Worm (Caenorhabditis elegans) whole organism, L3 larva: ENCODE data around the gene T05B4.13.

Experiments
- fkh-10 ChIP-seq: sonication (generic microtip); optimal IDR thresholded peaks from 2 replicates; lab custom pipeline; 2017; ENCODE audit warnings: missing biosample characterization, missing genetic modification reagents, missing genetic modification characterization
- fos-1 ChIP-seq: fragments of 150-350 bp; optimal IDR thresholded peaks from 2 replicates; lab custom pipeline; 2014; ENCODE audit warnings: missing biosample characterization, missing genetic modification characterization
- lin-15B ChIP-seq: fragments of 150-350 bp; optimal IDR thresholded peaks from 2 replicates; lab custom pipeline; 2014; ENCODE audit warnings: missing biosample characterization, missing genetic modification characterization
- mdl-1 ChIP-seq: fragments of 150-350 bp; optimal IDR thresholded peaks from 2 replicates; lab custom pipeline; 2014; ENCODE audit warnings: missing biosample characterization, missing genetic modification characterization
- nfya-1 ChIP-seq: sonication (generic microtip); optimal IDR thresholded peaks from 2 replicates; lab custom pipeline; 2017; ENCODE audit warnings: missing genetic modification characterization, mild to moderate bottlenecking, missing compliant biosample characterization, antibody characterized with exemption, moderate library complexity; ENCODE audit not compliant: insufficient read depth
- unc-39 ChIP-seq: sonication (generic microtip); optimal IDR thresholded peaks from 4 replicates; lab custom pipeline; 2017; ENCODE audit warnings: missing biosample characterization, missing genetic modification characterization
- unc-62 ChIP-seq: fragments of 150-350 bp; sonication (generic microtip); optimal IDR thresholded peaks from 4 replicates; lab custom pipeline; 2014; ENCODE audit warnings: missing biosample characterization, missing genetic modification reagents, missing genetic modification characterization
- ztf-11 ChIP-seq: fragments of 150-350 bp; optimal IDR thresholded peaks from 2 replicates; lab custom pipeline; 2014; ENCODE audit warnings: missing biosample characterization, missing genetic modification characterization
- ztf-4 ChIP-seq: fragments of 150-350 bp; optimal IDR thresholded peaks from 2 replicates; lab custom pipeline; 2014; ENCODE audit warnings: missing biosample characterization, missing genetic modification characterization

DNA sequence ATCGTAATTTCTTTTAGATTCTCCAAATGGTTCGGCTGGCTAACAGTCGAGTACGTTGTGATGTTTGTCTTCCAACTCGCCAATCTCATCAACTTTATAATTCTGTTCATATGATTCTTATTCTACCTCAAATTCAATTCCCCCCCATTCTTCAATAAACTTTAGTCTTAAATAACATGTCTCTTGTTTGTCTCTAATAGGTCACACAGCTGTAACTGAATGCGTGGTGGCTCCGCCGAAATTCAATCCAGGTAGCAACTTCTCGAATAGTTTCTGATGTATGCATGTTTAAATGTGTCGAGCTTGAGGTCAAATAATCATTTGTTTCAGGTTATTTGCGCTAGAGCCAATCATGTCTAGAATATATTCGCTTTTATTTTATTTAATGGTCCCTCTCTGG lies 11.4 kb upstream of the T05B4.13 start, which contains the start of gene lgc-29:
- TF ChIP-seq ztf-4 (tag; lab: Kevin White, UChicago) = no peak
- TF ChIP-seq fos-1 (tag; lab: Kevin White, UChicago) = no peak
- no peak for TF ChIP-seq mdl-1
- no peak for TF ChIP-seq unc-62 (GFP tag; lab: Kevin White, UChicago)
- no peak for TF ChIP-seq lin-15B (tag; lab: Kevin White, UChicago)
- TF ChIP-seq nfya-1 (tag; lab: Kevin White, UChicago) = no peak
- no peak for TF ChIP-seq unc-39
- no peak for TF ChIP-seq fkh-10 (GFP tag; lab: Kevin White, UChicago)
- no peak for TF ChIP-seq ztf-11 (tag; lab: Kevin White, UChicago)
